Worm (Caenorhabditis elegans): ENCODE data around the gene txt-4.

DNA sequence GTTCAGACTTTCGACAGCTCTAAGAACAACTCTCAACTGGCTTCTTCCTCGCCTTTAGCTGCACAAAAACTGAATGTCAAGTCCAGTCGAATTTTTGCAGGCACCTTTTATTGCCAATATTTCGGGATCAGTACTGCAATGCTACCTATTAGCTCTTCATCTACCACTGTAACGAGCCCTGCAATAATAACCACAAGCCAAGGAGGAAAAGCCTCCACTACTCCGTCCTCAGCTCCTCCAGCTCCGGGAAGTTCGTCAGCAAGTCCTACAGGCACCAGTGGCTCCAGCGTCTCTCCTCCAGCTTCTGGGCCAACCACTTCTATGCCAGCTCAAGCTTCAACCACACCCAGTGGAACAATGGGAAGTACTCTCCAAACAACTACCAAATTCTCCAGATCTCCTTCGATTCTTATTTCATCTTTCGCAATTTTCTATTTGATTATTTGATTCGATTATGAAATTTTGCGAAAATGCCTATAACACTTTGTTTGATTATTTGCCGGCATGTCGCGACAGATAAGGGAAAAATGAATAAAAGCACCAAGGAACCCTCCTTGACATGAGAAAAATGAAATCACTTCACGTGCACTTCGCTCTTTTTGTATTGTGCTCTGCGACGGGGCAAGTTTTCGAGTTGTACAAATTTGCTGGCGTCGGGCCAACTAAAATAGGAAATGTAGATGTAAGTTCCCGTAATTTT is 44.8 kb downstream of the txt-4 start, which contains the start of gene C34H4.1:
- no peak for TF ChIP-seq him-1 (tag; optimal IDR thresholded peaks at IDR 0.05)
- no peak for TF ChIP-seq W03F9.2 (tag; optimal IDR thresholded peaks at IDR 0.05)
